Worm (Caenorhabditis elegans) whole organism, L3 larva: Measurements from ENCODE around the gene maoc-1.

Source experiments
- aly-2 ChIP-seq: fragments of 150-350 bp; optimal IDR thresholded peaks from 2 replicates; lab custom pipeline; 2014; ENCODE audit warnings: missing biosample characterization, missing genetic modification characterization
- ama-1 ChIP-seq: fragments of 150-350 bp; optimal IDR thresholded peaks from 2 replicates; lab custom pipeline; 2018
- ceh-82 ChIP-seq: fragments of 150-350 bp; optimal IDR thresholded peaks from 2 replicates; lab custom pipeline; 2014; ENCODE audit warnings: missing biosample characterization, missing genetic modification characterization
- ceh-9 ChIP-seq: sonication (generic microtip); optimal IDR thresholded peaks from 2 replicates; lab custom pipeline; 2018; ENCODE audit warnings: missing biosample characterization, missing genetic modification characterization
- egl-27 ChIP-seq: sonication (generic microtip); optimal IDR thresholded peaks from 4 replicates; lab custom pipeline; 2017; ENCODE audit warnings: missing biosample characterization, missing genetic modification reagents, missing genetic modification characterization
- elt-2 ChIP-seq: sonication (generic microtip); optimal IDR thresholded peaks from 2 replicates; lab custom pipeline; 2016; ENCODE audit warnings: missing genetic modification reagents, mild to moderate bottlenecking, missing genetic modification characterization, missing compliant biosample characterization
- eor-1 ChIP-seq, 2 experiments: fragments of 150-350 bp; optimal IDR thresholded peaks; 2 replicates each; lab custom pipeline; 2014 to 2018; ENCODE audit warnings: missing biosample characterization in 2 of 2, missing genetic modification characterization in 2 of 2
- lin-39 ChIP-seq: fragments of 150-350 bp; optimal IDR thresholded peaks from 2 replicates; lab custom pipeline; 2018; ENCODE audit warnings: missing biosample characterization, missing genetic modification reagents, missing genetic modification characterization
- nhr-23 ChIP-seq: fragments of 150-350 bp; optimal IDR thresholded peaks from 2 replicates; lab custom pipeline; 2014; ENCODE audit warnings: missing biosample characterization, missing genetic modification reagents, missing genetic modification characterization
- nhr-76 ChIP-seq: fragments of 150-350 bp; sonication (generic microtip); optimal IDR thresholded peaks from 5 replicates; lab custom pipeline; 2014; ENCODE audit warnings: missing biosample characterization, missing genetic modification characterization
- unc-39 ChIP-seq: sonication (generic microtip); optimal IDR thresholded peaks from 4 replicates; lab custom pipeline; 2017; ENCODE audit warnings: missing biosample characterization, missing genetic modification characterization
- zag-1 ChIP-seq: fragments of 150-350 bp; optimal IDR thresholded peaks from 2 replicates; lab custom pipeline; 2014; ENCODE audit warnings: missing biosample characterization, missing genetic modification characterization
- ztf-11 ChIP-seq: fragments of 150-350 bp; optimal IDR thresholded peaks from 2 replicates; lab custom pipeline; 2014; ENCODE audit warnings: missing biosample characterization, missing genetic modification characterization
- ztf-4 ChIP-seq: fragments of 150-350 bp; optimal IDR thresholded peaks from 2 replicates; lab custom pipeline; 2014; ENCODE audit warnings: missing biosample characterization, missing genetic modification characterization

DNA sequence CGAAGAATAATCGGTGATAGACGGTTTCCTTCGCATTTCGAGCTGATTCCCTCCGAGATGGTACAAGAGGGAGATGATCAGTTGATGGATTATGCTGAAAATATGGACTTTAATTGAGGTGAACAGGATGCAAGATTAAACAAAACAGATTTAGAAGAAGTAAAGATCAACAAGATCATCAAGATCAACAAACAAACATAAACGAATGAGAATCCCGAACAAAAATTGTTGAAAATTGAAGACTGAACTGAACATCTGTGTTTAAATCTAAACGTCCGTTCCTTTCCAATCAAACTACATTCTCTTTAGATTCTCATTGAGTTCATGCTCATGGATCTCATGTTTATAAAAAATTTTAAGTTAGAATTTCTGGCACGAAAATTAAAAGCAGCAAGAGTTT lies 21.2 kb upstream of the maoc-1 start, which contains the start of gene glc-4:
- TF ChIP-seq zag-1 (tag; lab: Kevin White, UChicago) (no peak), unc-39 (tag; lab: Kevin White, UChicago) (no peak), egl-27 (tag; lab: Kevin White, UChicago) (no peak), nhr-76 (tag; lab: Kevin White, UChicago) (no peak), nhr-23 (tag; lab: Kevin White, UChicago) (no peak), elt-2 (no peak), ceh-82 (no peak), ztf-11 (no peak), ama-1 (lab: Kevin White, UChicago) (no peak), aly-2 (tag; lab: Kevin White, UChicago) (no peak), eor-1 (tag; optimal IDR thresholded peaks at IDR 0.05; lab: Kevin White, UChicago) (no peak), ztf-4 (tag; lab: Kevin White, UChicago) (no peak), ceh-9 (tag; lab: Kevin White, UChicago) (no peak), lin-39 (no peak)
